Fruit fly (Drosophila melanogaster) whole organism, embryonic: ENCODE data around the gene Taf6.

Experiments
- Antp ChIP-seq: fragments of 200-800 bp; sonication (Bioruptor generic); optimal IDR thresholded peaks from 3 replicates; lab custom pipeline; 2016; ENCODE audit warnings: missing biosample characterization, missing genetic modification characterization
- Bgb ChIP-seq: fragments of 200-800 bp; sonication (Bioruptor generic); IDR thresholded peaks from 2 replicates; pipeline ENCODE4 v1.3.6; 2022; ENCODE audit warnings: missing biosample characterization, missing genetic modification characterization; ENCODE audit not compliant: partially characterized antibody
- CG10147 ChIP-seq: fragments of 200-800 bp; sonication (Bioruptor generic); optimal IDR thresholded peaks from 2 replicates; lab custom pipeline; 2019; ENCODE audit warnings: missing biosample characterization, mild to moderate bottlenecking, missing genetic modification characterization, moderate library complexity
- CG10209 ChIP-seq: fragments of 200-800 bp; sonication (Bioruptor generic); optimal IDR thresholded peaks from 3 replicates; lab custom pipeline; 2017; ENCODE audit warnings: missing biosample characterization, mild to moderate bottlenecking, missing genetic modification characterization, missing genetic modification reagents
- CG11696 ChIP-seq: fragments of 200-800 bp; sonication (Bioruptor generic); IDR thresholded peaks from 2 replicates; pipeline ENCODE4 v1.3.6; 2022; ENCODE audit warnings: missing biosample characterization, missing genetic modification characterization
- CG12769 ChIP-seq: fragments of 200-800 bp; sonication (Bioruptor generic); optimal IDR thresholded peaks from 2 replicates; lab custom pipeline; 2019; ENCODE audit warnings: missing biosample characterization, mild to moderate bottlenecking, missing genetic modification characterization, moderate library complexity
- CG15601 ChIP-seq: fragments of 200-800 bp; sonication (Bioruptor generic); optimal IDR thresholded peaks from 3 replicates; lab custom pipeline; 2019; ENCODE audit warnings: missing biosample characterization, mild to moderate bottlenecking, missing genetic modification characterization, moderate library complexity
- CG15696 ChIP-seq: fragments of 200-800 bp; sonication (Bioruptor generic); optimal IDR thresholded peaks from 2 replicates; lab custom pipeline; 2019; ENCODE audit warnings: missing biosample characterization, mild to moderate bottlenecking, missing genetic modification characterization, moderate library complexity
- CG2199 ChIP-seq: fragments of 200-800 bp; sonication (Bioruptor generic); IDR thresholded peaks from 3 replicates; pipeline ENCODE4 v1.3.6; 2022; ENCODE audit warnings: missing biosample characterization, missing genetic modification characterization
- CG2678 ChIP-seq: fragments of 200-800 bp; sonication (Bioruptor generic); optimal IDR thresholded peaks from 3 replicates; lab custom pipeline; 2019; ENCODE audit warnings: missing biosample characterization, mild to moderate bottlenecking, missing genetic modification characterization, moderate library complexity
- CG34422 ChIP-seq: fragments of 200-800 bp; sonication (Bioruptor generic); IDR thresholded peaks from 3 replicates; pipeline ENCODE4 v1.3.6; 2022; ENCODE audit warnings: missing biosample characterization, missing genetic modification characterization
- CG4282 ChIP-seq: fragments of 200-800 bp; sonication (Bioruptor generic); optimal IDR thresholded peaks from 2 replicates; lab custom pipeline; 2016; ENCODE audit warnings: missing biosample characterization, missing genetic modification characterization
- CG4707 ChIP-seq: fragments of 200-800 bp; sonication (Bioruptor generic); optimal IDR thresholded peaks from 2 replicates; lab custom pipeline; 2018; ENCODE audit warnings: missing biosample characterization, mild to moderate bottlenecking, missing genetic modification characterization, moderate library complexity
- CG8089 ChIP-seq: fragments of 200-800 bp; sonication (Bioruptor generic); optimal IDR thresholded peaks from 3 replicates; lab custom pipeline; 2016; ENCODE audit warnings: missing biosample characterization, missing genetic modification characterization
- CG8765 ChIP-seq: fragments of 200-800 bp; sonication (Bioruptor generic); IDR thresholded peaks from 2 replicates; pipeline ENCODE4 v1.3.6; 2022; ENCODE audit warnings: missing biosample characterization, missing genetic modification characterization
- Deaf1 ChIP-seq: fragments of 200-800 bp; optimal IDR thresholded peaks from 3 replicates; lab custom pipeline; 2019; ENCODE audit warnings: missing biosample characterization, mild to moderate bottlenecking, missing genetic modification characterization, moderate library complexity
- Dip3 ChIP-seq: fragments of 200-800 bp; sonication (Bioruptor generic); optimal IDR thresholded peaks from 3 replicates; lab custom pipeline; 2016; ENCODE audit warnings: missing biosample characterization, missing genetic modification characterization
- Doc2 ChIP-seq: fragments of 200-800 bp; sonication (Bioruptor generic); IDR thresholded peaks from 2 replicates; pipeline ENCODE4 v1.3.6; 2022; ENCODE audit warnings: missing biosample characterization, missing genetic modification characterization
- Ets97D ChIP-seq: fragments of 200-800 bp; sonication (Bioruptor generic); optimal IDR thresholded peaks from 3 replicates; lab custom pipeline; 2016; ENCODE audit warnings: missing biosample characterization, missing genetic modification characterization
- Fer2 ChIP-seq: fragments of 200-800 bp; sonication (Bioruptor generic); optimal IDR thresholded peaks from 2 replicates; lab custom pipeline; 2018; ENCODE audit warnings: missing biosample characterization, mild to moderate bottlenecking, missing genetic modification characterization, moderate library complexity
- Mad ChIP-seq: fragments of 200-800 bp; sonication (Bioruptor generic); optimal IDR thresholded peaks from 2 replicates; lab custom pipeline; 2016; ENCODE audit warnings: missing biosample characterization, missing genetic modification characterization
- NC2α ChIP-seq: fragments of 200-800 bp; sonication (Bioruptor generic); optimal IDR thresholded peaks from 2 replicates; lab custom pipeline; 2016; ENCODE audit warnings: missing biosample characterization, missing genetic modification characterization
- NC2β ChIP-seq: fragments of 200-800 bp; sonication (Bioruptor generic); optimal IDR thresholded peaks from 2 replicates; lab custom pipeline; 2016; ENCODE audit warnings: missing biosample characterization, missing genetic modification characterization
- NFAT ChIP-seq: fragments of 200-800 bp; sonication (Bioruptor generic); IDR thresholded peaks from 2 replicates; pipeline ENCODE4 v1.3.6; 2022; ENCODE audit warnings: missing biosample characterization, missing genetic modification characterization
- Sox102F ChIP-seq: fragments of 200-800 bp; sonication (Bioruptor generic); optimal IDR thresholded peaks from 2 replicates; lab custom pipeline; 2018; ENCODE audit warnings: missing biosample characterization, mild to moderate bottlenecking, missing genetic modification characterization, moderate library complexity
- Ssrp ChIP-seq: fragments of 200-800 bp; sonication (Bioruptor generic); optimal IDR thresholded peaks from 2 replicates; lab custom pipeline; 2018; ENCODE audit warnings: missing biosample characterization, mild to moderate bottlenecking, missing genetic modification characterization, moderate library complexity
- Tbp ChIP-seq: fragments of >200 bp; optimal IDR thresholded peaks from 2 replicates; lab custom pipeline; 2018; ENCODE audit warnings: missing biosample characterization, missing genetic modification characterization
- Usf ChIP-seq: fragments of 200-800 bp; sonication (Bioruptor generic); optimal IDR thresholded peaks from 2 replicates; lab custom pipeline; 2017; ENCODE audit warnings: missing genotype, missing biosample characterization, missing genetic modification characterization
- ato ChIP-seq: fragments of 200-800 bp; sonication (Bioruptor generic); IDR thresholded peaks from 2 replicates; pipeline ENCODE4 v1.3.6; 2022; ENCODE audit warnings: missing biosample characterization, missing genetic modification characterization; ENCODE audit not compliant: partially characterized antibody
- chinmo ChIP-seq: fragments of 200-800 bp; sonication (Bioruptor generic); IDR thresholded peaks from 4 replicates; pipeline ENCODE4 v1.3.6; 2022; ENCODE audit warnings: missing biosample characterization, missing genetic modification characterization; ENCODE audit not compliant: partially characterized antibody
- crp ChIP-seq, 2 experiments: fragments of 200-800 bp; sonication (Bioruptor generic); optimal IDR thresholded peaks; 2 replicates in 1 of 2; 3 replicates in 1 of 2; lab custom pipeline; 2017; ENCODE audit warnings: missing biosample characterization in 2 of 2, missing genetic modification characterization in 2 of 2, mild to moderate bottlenecking in 1 of 2, moderate library complexity in 1 of 2
- dan ChIP-seq: fragments of 200-800 bp; sonication (Bioruptor generic); IDR thresholded peaks from 2 replicates; pipeline ENCODE4 v1.3.6; 2022; ENCODE audit warnings: missing biosample characterization, missing genetic modification characterization
- disco-r ChIP-seq: fragments of 200-800 bp; sonication (Bioruptor generic); optimal IDR thresholded peaks from 2 replicates; lab custom pipeline; 2016; ENCODE audit warnings: missing biosample characterization, missing genetic modification characterization
- fd96Cb ChIP-seq: fragments of 200-800 bp; sonication (Bioruptor generic); optimal IDR thresholded peaks from 2 replicates; lab custom pipeline; 2018; ENCODE audit warnings: missing biosample characterization, mild to moderate bottlenecking, missing genetic modification characterization, moderate library complexity
- gce ChIP-seq: fragments of 200-800 bp; sonication (Bioruptor generic); IDR thresholded peaks from 3 replicates; pipeline ENCODE4 v1.3.6; 2022; ENCODE audit warnings: missing biosample characterization, missing genetic modification characterization
- gro ChIP-seq: fragments of 200-800 bp; sonication (Bioruptor generic); optimal IDR thresholded peaks from 2 replicates; lab custom pipeline; 2016; ENCODE audit warnings: missing biosample characterization, missing genetic modification characterization
- ham ChIP-seq: fragments of 200-800 bp; sonication (Bioruptor generic); IDR thresholded peaks from 2 replicates; pipeline ENCODE4 v1.3.6; 2022; ENCODE audit warnings: missing biosample characterization, missing genetic modification characterization
- lilli ChIP-seq: fragments of 200-800 bp; sonication (Bioruptor generic); optimal IDR thresholded peaks from 3 replicates; lab custom pipeline; 2016; ENCODE audit warnings: missing biosample characterization, missing genetic modification characterization
- mirr ChIP-seq: fragments of 200-800 bp; sonication (Bioruptor generic); optimal IDR thresholded peaks from 3 replicates; lab custom pipeline; 2018; ENCODE audit warnings: missing biosample characterization, mild to moderate bottlenecking, missing genetic modification characterization
- nau ChIP-seq: fragments of 200-800 bp; sonication (Bioruptor generic); optimal IDR thresholded peaks from 3 replicates; lab custom pipeline; 2017; ENCODE audit warnings: missing biosample characterization, mild to moderate bottlenecking, missing genetic modification characterization, missing genetic modification reagents
- nom ChIP-seq: fragments of 200-800 bp; sonication (Bioruptor generic); optimal IDR thresholded peaks from 2 replicates; lab custom pipeline; 2017; ENCODE audit warnings: missing biosample characterization, missing genetic modification characterization, mild to moderate bottlenecking, moderate library complexity, missing genetic modification reagents
- pb ChIP-seq: fragments of 200-800 bp; sonication (Bioruptor generic); optimal IDR thresholded peaks from 3 replicates; lab custom pipeline; 2016; ENCODE audit warnings: missing biosample characterization, missing genetic modification characterization
- phol ChIP-seq: fragments of 200-800 bp; sonication (Bioruptor generic); optimal IDR thresholded peaks from 3 replicates; lab custom pipeline; 2018; ENCODE audit warnings: missing biosample characterization, mild to moderate bottlenecking, missing genetic modification characterization, moderate library complexity
- psq ChIP-seq: fragments of 200-800 bp; sonication (Bioruptor generic); optimal IDR thresholded peaks from 2 replicates; lab custom pipeline; 2017; ENCODE audit warnings: missing biosample characterization, missing genetic modification characterization
- run ChIP-seq: fragments of 200-800 bp; sonication (Bioruptor generic); optimal IDR thresholded peaks from 3 replicates; lab custom pipeline; 2018; ENCODE audit warnings: missing biosample characterization, mild to moderate bottlenecking, missing genetic modification characterization
- slbo ChIP-seq: fragments of 200-800 bp; sonication (Bioruptor generic); IDR thresholded peaks from 2 replicates; pipeline ENCODE4 v1.3.6; 2022; ENCODE audit warnings: missing biosample characterization, missing genetic modification characterization
- sug ChIP-seq: fragments of 200-800 bp; optimal IDR thresholded peaks from 2 replicates; lab custom pipeline; 2019; ENCODE audit warnings: missing biosample characterization, mild to moderate bottlenecking, missing genetic modification characterization, moderate library complexity
- trh ChIP-seq: fragments of 200-800 bp; sonication (Bioruptor generic); optimal IDR thresholded peaks from 2 replicates; lab custom pipeline; 2016; ENCODE audit warnings: missing biosample characterization, missing genetic modification characterization
- wdn ChIP-seq: fragments of 200-800 bp; sonication (Bioruptor generic); IDR thresholded peaks from 2 replicates; pipeline ENCODE4 v1.3.6; 2022; ENCODE audit warnings: missing biosample characterization, missing genetic modification characterization
- z ChIP-seq: fragments of 200-800 bp; sonication (Bioruptor generic); IDR thresholded peaks from 3 replicates; pipeline ENCODE4 v1.3.6; 2022; ENCODE audit warnings: missing biosample characterization, missing genetic modification characterization
- zfh2 ChIP-seq: fragments of 200-800 bp; sonication (Bioruptor generic); optimal IDR thresholded peaks from 2 replicates; lab custom pipeline; 2016; ENCODE audit warnings: missing biosample characterization, missing genetic modification characterization

The Taf6 gene

dm6 chr3L:19636821-19637460, 38.1 kb downstream of the Taf6 start (continued):
- TF ChIP-seq ato (GFP tag; lab: Robert Waterston, UW) = no peak
- no peak for TF ChIP-seq CG4707 (GFP tag; lab: Kevin White, UChicago)
- no peak for TF ChIP-seq z (GFP tag; lab: Robert Waterston, UW)
- 0 out of 2 replicates have a peak, but pooled peaks have one; percentile 11 for TF ChIP-seq CG11696 (GFP tag; lab: Robert Waterston, UW)
- TF ChIP-seq Tbp (GFP tag; lab: Kevin White, UChicago) = no peak
- TF ChIP-seq Fer2 (tag; lab: Kevin White, UChicago) = no peak
- peak; percentile 67 for TF ChIP-seq Ssrp (tag; lab: Kevin White, UChicago)
- TF ChIP-seq CG15601 (tag; lab: Kevin White, UChicago) = peak; percentile 82
- no peak for TF ChIP-seq Doc2 (GFP tag; lab: Robert Waterston, UW)
- TF ChIP-seq dan (GFP tag; lab: Robert Waterston, UW) = no peak
- TF ChIP-seq ham = no peak
- TF ChIP-seq mirr (GFP tag; lab: Kevin White, UChicago) = no peak
- TF ChIP-seq fd96Cb (tag; lab: Kevin White, UChicago) = peak; percentile 64
- no peak for TF ChIP-seq Deaf1
- no peak for TF ChIP-seq chinmo (GFP tag; lab: Robert Waterston, UW)
- no peak for TF ChIP-seq CG2678 (tag; lab: Kevin White, UChicago)
- TF ChIP-seq NC2β (GFP tag; lab: Kevin White, UChicago) = no peak
- no peak for TF ChIP-seq disco-r (GFP tag; lab: Kevin White, UChicago)
- TF ChIP-seq CG8089 (GFP tag; lab: Kevin White, UChicago) = no peak
- TF ChIP-seq Mad = no peak
- peak; percentile 80 for TF ChIP-seq phol (tag; lab: Kevin White, UChicago)
- TF ChIP-seq Sox102F = no peak
- TF ChIP-seq pb (GFP tag; lab: Kevin White, UChicago) = no peak
- TF ChIP-seq Usf = peak; percentile 59
- TF ChIP-seq NFAT (GFP tag; lab: Robert Waterston, UW) = no peak
- TF ChIP-seq gro (GFP tag; lab: Kevin White, UChicago) = no peak
- TF ChIP-seq lilli (GFP tag; lab: Kevin White, UChicago) = peak; percentile 4
- no peak for TF ChIP-seq NC2α (GFP tag; lab: Kevin White, UChicago)
- TF ChIP-seq CG10147 (GFP tag; lab: Kevin White, UChicago) = no peak
- TF ChIP-seq sug (tag; lab: Kevin White, UChicago) = no peak
- TF ChIP-seq Dip3 (GFP tag; lab: Kevin White, UChicago) = no peak
- no peak for TF ChIP-seq run (tag; lab: Kevin White, UChicago)
- TF ChIP-seq psq (GFP tag; lab: Kevin White, UChicago) = no peak
- no peak for TF ChIP-seq CG34422 (GFP tag; lab: Robert Waterston, UW)
- no peak for TF ChIP-seq CG4282 (GFP tag; lab: Kevin White, UChicago)
- TF ChIP-seq trh (GFP tag; lab: Kevin White, UChicago) = no peak
- TF ChIP-seq gce (GFP tag; lab: Robert Waterston, UW) = no peak
- TF ChIP-seq Antp = no peak
- no peak for TF ChIP-seq CG12769 (tag; lab: Kevin White, UChicago)
- TF ChIP-seq CG2199 = peak; percentile 27; the same call in 1 of the 3 replicates
- peak; percentile 96 for TF ChIP-seq CG15696 (tag; lab: Kevin White, UChicago)
- TF ChIP-seq slbo (GFP tag; lab: Robert Waterston, UW) = no peak
- TF ChIP-seq CG10209 (GFP tag; lab: Kevin White, UChicago) = peak; percentile 65
- peak; percentile 43; the same call in 1 of the 2 replicates for TF ChIP-seq CG8765 (GFP tag; lab: Robert Waterston, UW)
- TF ChIP-seq crp (GFP tag; optimal IDR thresholded peaks at IDR 0.05; lab: Kevin White, UChicago) = no peak
- no peak for TF ChIP-seq Bgb
- no peak for TF ChIP-seq Ets97D
- TF ChIP-seq nom (GFP tag; lab: Kevin White, UChicago) = no peak
- no peak for TF ChIP-seq zfh2
- TF ChIP-seq nau = no peak
- TF ChIP-seq wdn (GFP tag; lab: Robert Waterston, UW) = no peak
